Fruit fly (Drosophila melanogaster): ENCODE data around the gene CG11885.

Gene CG11885

dm6 chr2L:435311-435806 is 14.1 kb upstream of the CG11885 start (continued):
- TF ChIP-seq CG34376 (GFP tag; optimal IDR thresholded peaks at IDR 0.05) = no peak
- no peak for TF ChIP-seq CG15011 (GFP tag; optimal IDR thresholded peaks at IDR 0.05)
- TF ChIP-seq CG18476 (GFP tag; optimal IDR thresholded peaks at IDR 0.05) = no peak
- no peak for TF ChIP-seq disco-r (GFP tag; optimal IDR thresholded peaks at IDR 0.05)
- TF ChIP-seq Sry-δ (GFP tag; optimal IDR thresholded peaks at IDR 0.05) = no peak
- no peak for TF ChIP-seq CG7745 (tag; optimal IDR thresholded peaks at IDR 0.05)
- no peak for TF ChIP-seq ac (GFP tag; optimal IDR thresholded peaks at IDR 0.05)
- peak in 1 of 2 experiments; percentile 16 for TF ChIP-seq Eip74EF (GFP tag; optimal IDR thresholded peaks at IDR 0.05)
- TF ChIP-seq CG2889 (GFP tag; IDR thresholded peaks at IDR 0.05) = no peak
- TF ChIP-seq lbe (GFP tag; optimal IDR thresholded peaks at IDR 0.05) = no peak
- TF ChIP-seq dm (GFP tag; optimal IDR thresholded peaks at IDR 0.05) = no peak
- TF ChIP-seq bigmax (GFP tag; optimal IDR thresholded peaks at IDR 0.05) = no peak
- peak; percentile 13 for TF ChIP-seq CG17385 (GFP tag; optimal IDR thresholded peaks at IDR 0.05)
- TF ChIP-seq Vsx1 (GFP tag; optimal IDR thresholded peaks at IDR 0.05) = no peak
- no peak for TF ChIP-seq CG11456 (GFP tag; IDR thresholded peaks at IDR 0.05)
- TF ChIP-seq Mad (GFP tag; optimal IDR thresholded peaks at IDR 0.05) = no peak
- TF ChIP-seq CG4820 (GFP tag; optimal IDR thresholded peaks at IDR 0.05) = no peak
- TF ChIP-seq Blimp-1 (GFP tag; optimal IDR thresholded peaks at IDR 0.05) = peak; percentile 56
- no peak for TF ChIP-seq D19A (tag; optimal IDR thresholded peaks at IDR 0.05)
- no peak for TF ChIP-seq Dbx (GFP tag; IDR thresholded peaks at IDR 0.05)
- no peak for TF ChIP-seq Fer3 (tag; optimal IDR thresholded peaks at IDR 0.05)
- TF ChIP-seq TFAM (GFP tag; optimal IDR thresholded peaks at IDR 0.05) = no peak
- no peak for TF ChIP-seq CG14441 (GFP tag; IDR thresholded peaks at IDR 0.05)
- TF ChIP-seq CG9609 (GFP tag; optimal IDR thresholded peaks at IDR 0.05) = no peak
- TF ChIP-seq nmo (GFP tag; optimal IDR thresholded peaks at IDR 0.05) = peak; percentile 41
- peak; percentile 44; the same call in 2 of the 3 replicates for TF ChIP-seq row (GFP tag; IDR thresholded peaks at IDR 0.05)
- TF ChIP-seq ara (GFP tag; IDR thresholded peaks at IDR 0.05) = no peak
- no peak for TF ChIP-seq CG3065 (GFP tag; optimal IDR thresholded peaks at IDR 0.05)
- no peak for TF ChIP-seq jing (GFP tag; optimal IDR thresholded peaks at IDR 0.05)
- no peak for TF ChIP-seq mirr (GFP tag; optimal IDR thresholded peaks at IDR 0.05)
- TF ChIP-seq en (GFP tag; optimal IDR thresholded peaks at IDR 0.05) = no peak
- no peak for TF ChIP-seq pum (GFP tag; optimal IDR thresholded peaks at IDR 0.05)
- TF ChIP-seq CG1602 (GFP tag; optimal IDR thresholded peaks at IDR 0.05) = no peak
- no peak for TF ChIP-seq Aef1 (GFP tag; IDR thresholded peaks at IDR 0.05)
- no peak for TF ChIP-seq Hmx (GFP tag; optimal IDR thresholded peaks at IDR 0.05)
- no peak for TF ChIP-seq Neu2 (GFP tag; optimal IDR thresholded peaks at IDR 0.05; ENCODE audit: borderline replicate concordance)
- TF ChIP-seq CkIIα-i1 (GFP tag; IDR thresholded peaks at IDR 0.05) = no peak
- no peak for TF ChIP-seq CG31388 (GFP tag; optimal IDR thresholded peaks at IDR 0.05)
- no peak for TF ChIP-seq H2.0 (GFP tag; IDR thresholded peaks at IDR 0.05)
- TF ChIP-seq trh (GFP tag; optimal IDR thresholded peaks at IDR 0.05) = no peak
- TF ChIP-seq CG2678 (tag; optimal IDR thresholded peaks at IDR 0.05) = peak; percentile 42
- TF ChIP-seq HLH3B (GFP tag; IDR thresholded peaks at IDR 0.05) = 0 out of 2 replicates have a peak, but pooled peaks have one; percentile 41
- TF ChIP-seq sens-2 (GFP tag; IDR thresholded peaks at IDR 0.05) = no peak
- TF ChIP-seq btn (GFP tag; optimal IDR thresholded peaks at IDR 0.05) = no peak
- TF ChIP-seq al (GFP tag; IDR thresholded peaks at IDR 0.05) = no peak
- no peak for TF ChIP-seq CG6813 (GFP tag; optimal IDR thresholded peaks at IDR 0.05)
- no peak for TF ChIP-seq Rfx (GFP tag; IDR thresholded peaks at IDR 0.05)
- no peak for TF ChIP-seq crc (GFP tag; optimal IDR thresholded peaks at IDR 0.05)
- TF ChIP-seq pfk (GFP tag; optimal IDR thresholded peaks at IDR 0.05) = no peak
- TF ChIP-seq zfh2 (GFP tag; optimal IDR thresholded peaks at IDR 0.05) = no peak
- no peak for TF ChIP-seq CG1792 (GFP tag; optimal IDR thresholded peaks at IDR 0.05)
- TF ChIP-seq zen (tag; optimal IDR thresholded peaks at IDR 0.05) = no peak

Measured in whole organism, embryonic.